Fruit fly (Drosophila melanogaster) whole organism, embryonic: ENCODE measurements around the gene Tpst.

Experiments
- Aef1 ChIP-seq: fragments of 200-800 bp; sonication (Bioruptor generic); IDR thresholded peaks from 3 replicates; pipeline ENCODE4 v1.3.6; 2022; ENCODE audit warnings: missing biosample characterization, missing genetic modification characterization
- Atf-2 ChIP-seq: fragments of 200-800 bp; sonication (Bioruptor generic); optimal IDR thresholded peaks from 2 replicates; lab custom pipeline; 2016; ENCODE audit warnings: missing biosample characterization, missing genetic modification characterization
- Bteb2 ChIP-seq: fragments of 200-800 bp; sonication (Bioruptor generic); optimal IDR thresholded peaks from 2 replicates; lab custom pipeline; 2016; ENCODE audit warnings: missing biosample characterization, missing genetic modification characterization
- CG14441 ChIP-seq: fragments of 200-800 bp; sonication (Bioruptor generic); IDR thresholded peaks from 2 replicates; pipeline ENCODE4 v1.3.6; 2022; ENCODE audit warnings: missing biosample characterization, missing genetic modification characterization
- CG14965 ChIP-seq: fragments of 200-800 bp; sonication (Bioruptor generic); optimal IDR thresholded peaks from 2 replicates; lab custom pipeline; 2016; ENCODE audit warnings: missing biosample characterization, missing genetic modification characterization, borderline replicate concordance
- CG15073 ChIP-seq: fragments of 200-800 bp; sonication (Bioruptor generic); optimal IDR thresholded peaks from 2 replicates; lab custom pipeline; 2016; ENCODE audit warnings: missing biosample characterization, missing genetic modification characterization
- CG15696 ChIP-seq: fragments of 200-800 bp; sonication (Bioruptor generic); optimal IDR thresholded peaks from 2 replicates; lab custom pipeline; 2019; ENCODE audit warnings: missing biosample characterization, mild to moderate bottlenecking, missing genetic modification characterization, moderate library complexity
- CG1647 ChIP-seq: fragments of 200-800 bp; sonication (Bioruptor generic); optimal IDR thresholded peaks from 3 replicates; lab custom pipeline; 2016; ENCODE audit warnings: missing biosample characterization, missing genetic modification characterization
- CG17612 ChIP-seq: fragments of 200-800 bp; sonication (Bioruptor generic); IDR thresholded peaks from 2 replicates; pipeline ENCODE4 v1.3.6; 2022; ENCODE audit warnings: missing biosample characterization, missing genetic modification characterization
- CG2120 ChIP-seq: fragments of 200-800 bp; sonication (Bioruptor generic); optimal IDR thresholded peaks from 3 replicates; lab custom pipeline; 2016; ENCODE audit warnings: missing biosample characterization, missing genetic modification characterization
- CG2678 ChIP-seq: fragments of 200-800 bp; sonication (Bioruptor generic); optimal IDR thresholded peaks from 3 replicates; lab custom pipeline; 2019; ENCODE audit warnings: missing biosample characterization, mild to moderate bottlenecking, missing genetic modification characterization, moderate library complexity
- CG30020 ChIP-seq: fragments of 200-800 bp; optimal IDR thresholded peaks from 2 replicates; lab custom pipeline; 2019; ENCODE audit warnings: missing biosample characterization, mild to moderate bottlenecking, missing genetic modification characterization, moderate library complexity
- CG3163 ChIP-seq: fragments of 200-800 bp; sonication (Bioruptor generic); optimal IDR thresholded peaks from 3 replicates; lab custom pipeline; 2016; ENCODE audit warnings: missing biosample characterization, missing genetic modification characterization
- CG3838 ChIP-seq: fragments of 200-800 bp; sonication (Bioruptor generic); optimal IDR thresholded peaks from 3 replicates; lab custom pipeline; 2016; ENCODE audit warnings: missing biosample characterization, missing genetic modification characterization
- CG4360 ChIP-seq: fragments of 200-800 bp; sonication (Bioruptor generic); IDR thresholded peaks from 2 replicates; pipeline ENCODE4 v1.3.6; 2022; ENCODE audit warnings: missing biosample characterization, missing genetic modification characterization
- CG43689 ChIP-seq: fragments of 200-800 bp; sonication (Bioruptor generic); IDR thresholded peaks from 2 replicates; pipeline ENCODE4 v1.3.6; 2022; ENCODE audit warnings: missing biosample characterization, missing genetic modification characterization
- CG6791 ChIP-seq: fragments of 200-800 bp; sonication (Bioruptor generic); IDR thresholded peaks from 3 replicates; pipeline ENCODE4 v1.3.6; 2022; ENCODE audit warnings: missing biosample characterization, missing genetic modification characterization; ENCODE audit not compliant: partially characterized antibody
- CG9437 ChIP-seq: fragments of 200-800 bp; sonication (Bioruptor generic); optimal IDR thresholded peaks from 2 replicates; lab custom pipeline; 2018; ENCODE audit warnings: missing biosample characterization, mild to moderate bottlenecking, missing genetic modification characterization
- CG9876 ChIP-seq: fragments of 200-800 bp; sonication (Bioruptor generic); optimal IDR thresholded peaks from 2 replicates; lab custom pipeline; 2016; ENCODE audit warnings: missing biosample characterization, missing genetic modification characterization
- CkIIα-i1 ChIP-seq: fragments of 200-800 bp; sonication (Bioruptor generic); IDR thresholded peaks from 2 replicates; pipeline ENCODE4 v1.3.6; 2022; ENCODE audit warnings: missing biosample characterization, missing genetic modification characterization
- Dek ChIP-seq: fragments of 200-800 bp; sonication (Bioruptor generic); optimal IDR thresholded peaks from 3 replicates; lab custom pipeline; 2019; ENCODE audit warnings: missing biosample characterization, mild to moderate bottlenecking, missing genetic modification characterization, moderate library complexity
- Dp ChIP-seq: fragments of 200-800 bp; sonication (Bioruptor generic); optimal IDR thresholded peaks from 2 replicates; lab custom pipeline; 2018; ENCODE audit warnings: missing biosample characterization, mild to moderate bottlenecking, missing genetic modification characterization, moderate library complexity
- E2f2 ChIP-seq: fragments of 200-800 bp; sonication (Bioruptor generic); IDR thresholded peaks from 2 replicates; pipeline ENCODE4 v1.3.6; 2022; ENCODE audit warnings: missing biosample characterization, missing genetic modification characterization
- HmgZ ChIP-seq: fragments of 200-800 bp; sonication (Bioruptor generic); optimal IDR thresholded peaks from 2 replicates; lab custom pipeline; 2018; ENCODE audit warnings: missing biosample characterization, mild to moderate bottlenecking, missing genetic modification characterization
- Kr ChIP-seq: fragments of 200-800 bp; sonication (Bioruptor generic); optimal IDR thresholded peaks from 2 replicates; lab custom pipeline; 2017; ENCODE audit warnings: missing biosample characterization, mild to moderate bottlenecking, missing genetic modification characterization
- MESR4 ChIP-seq: fragments of 200-800 bp; sonication (Bioruptor generic); optimal IDR thresholded peaks from 2 replicates; lab custom pipeline; 2018; ENCODE audit warnings: missing biosample characterization, mild to moderate bottlenecking, missing genetic modification characterization, moderate library complexity
- Opbp ChIP-seq: fragments of 200-800 bp; sonication (Bioruptor generic); IDR thresholded peaks from 3 replicates; pipeline ENCODE4 v1.3.6; 2022; ENCODE audit warnings: missing biosample characterization, missing genetic modification characterization; ENCODE audit not compliant: partially characterized antibody
- Ptx1 ChIP-seq: fragments of 200-800 bp; sonication (Bioruptor generic); IDR thresholded peaks from 2 replicates; pipeline ENCODE4 v1.3.6; 2022; ENCODE audit warnings: missing biosample characterization, missing genetic modification characterization
- Sin3A ChIP-seq: fragments of >200 bp; optimal IDR thresholded peaks from 2 replicates; lab custom pipeline; 2018
- Sox100B ChIP-seq: fragments of 200-800 bp; sonication (Bioruptor generic); optimal IDR thresholded peaks from 3 replicates; lab custom pipeline; 2018; ENCODE audit warnings: missing biosample characterization, mild to moderate bottlenecking, missing genetic modification characterization
- Spps ChIP-seq: fragments of 200-800 bp; sonication (Bioruptor generic); optimal IDR thresholded peaks from 2 replicates; lab custom pipeline; 2018; ENCODE audit warnings: missing biosample characterization, mild to moderate bottlenecking, missing genetic modification characterization
- Sry-β ChIP-seq: fragments of 200-800 bp; sonication (Bioruptor generic); optimal IDR thresholded peaks from 2 replicates; lab custom pipeline; 2018; ENCODE audit warnings: missing biosample characterization, mild to moderate bottlenecking, missing genetic modification characterization, moderate library complexity
- Ssrp ChIP-seq: fragments of 200-800 bp; sonication (Bioruptor generic); optimal IDR thresholded peaks from 2 replicates; lab custom pipeline; 2018; ENCODE audit warnings: missing biosample characterization, mild to moderate bottlenecking, missing genetic modification characterization, moderate library complexity
- Trl ChIP-seq, 3 experiments: fragments of >200 bp in 2 of 3; fragments of 200-800 bp in 1 of 3; sonication (Bioruptor generic) in 1 of 3; optimal IDR thresholded peaks; 2 replicates in 1 of 3; 3 replicates in 2 of 3; lab custom pipeline; 2016 to 2017; ENCODE audit warnings: missing biosample characterization in 1 of 3, missing genetic modification characterization in 1 of 3
- ato ChIP-seq: fragments of 200-800 bp; sonication (Bioruptor generic); IDR thresholded peaks from 2 replicates; pipeline ENCODE4 v1.3.6; 2022; ENCODE audit warnings: missing biosample characterization, missing genetic modification characterization; ENCODE audit not compliant: partially characterized antibody
- bbx ChIP-seq: fragments of 200-800 bp; sonication (Bioruptor generic); IDR thresholded peaks from 2 replicates; pipeline ENCODE4 v1.3.6; 2022; ENCODE audit warnings: missing biosample characterization, missing genetic modification characterization; ENCODE audit not compliant: partially characterized antibody
- cato ChIP-seq: fragments of 200-800 bp; sonication (Bioruptor generic); optimal IDR thresholded peaks from 2 replicates; lab custom pipeline; 2016; ENCODE audit warnings: missing biosample characterization, missing genetic modification characterization, borderline replicate concordance
- dmrt11E ChIP-seq: fragments of 200-800 bp; sonication (Bioruptor generic); optimal IDR thresholded peaks from 3 replicates; lab custom pipeline; 2018; ENCODE audit warnings: missing biosample characterization, mild to moderate bottlenecking, missing genetic modification characterization, moderate library complexity
- dysf ChIP-seq: fragments of 200-800 bp; sonication (Bioruptor generic); IDR thresholded peaks from 3 replicates; pipeline ENCODE4 v1.3.6; 2022; ENCODE audit warnings: missing biosample characterization, missing genetic modification characterization
- emc ChIP-seq: fragments of 200-800 bp; sonication (Bioruptor generic); optimal IDR thresholded peaks from 2 replicates; lab custom pipeline; 2016; ENCODE audit warnings: missing biosample characterization, missing genetic modification characterization
- gt ChIP-seq: fragments of 200-800 bp; sonication (Bioruptor generic); IDR thresholded peaks from 2 replicates; pipeline ENCODE4 v1.3.6; 2022; ENCODE audit warnings: missing biosample characterization, missing genetic modification characterization
- h ChIP-seq: fragments of >200 bp; optimal IDR thresholded peaks from 2 replicates; lab custom pipeline; 2017
- jumu ChIP-seq: fragments of 200-800 bp; sonication (Bioruptor generic); optimal IDR thresholded peaks from 3 replicates; lab custom pipeline; 2016; ENCODE audit warnings: missing biosample characterization, missing genetic modification characterization
- ken ChIP-seq: fragments of 200-800 bp; sonication (Bioruptor generic); IDR thresholded peaks from 3 replicates; pipeline ENCODE4 v1.3.6; 2022; ENCODE audit warnings: missing biosample characterization, missing genetic modification characterization
- mam ChIP-seq: fragments of 200-800 bp; sonication (Bioruptor generic); optimal IDR thresholded peaks from 3 replicates; lab custom pipeline; 2016; ENCODE audit warnings: missing biosample characterization, missing genetic modification characterization
- onecut ChIP-seq: fragments of 200-800 bp; sonication (Bioruptor generic); IDR thresholded peaks from 2 replicates; pipeline ENCODE4 v1.3.6; 2022; ENCODE audit warnings: missing biosample characterization, missing genetic modification characterization
- pzg ChIP-seq: fragments of 200-800 bp; sonication (Bioruptor generic); optimal IDR thresholded peaks from 3 replicates; lab custom pipeline; 2018; ENCODE audit warnings: missing biosample characterization, mild to moderate bottlenecking, missing genetic modification characterization, moderate library complexity
- sob ChIP-seq: fragments of 200-800 bp; sonication (Bioruptor generic); IDR thresholded peaks from 2 replicates; pipeline ENCODE4 v1.3.6; 2022; ENCODE audit warnings: missing biosample characterization, missing genetic modification characterization
- sqz ChIP-seq: fragments of 200-800 bp; sonication (Bioruptor generic); optimal IDR thresholded peaks from 3 replicates; lab custom pipeline; 2018; ENCODE audit warnings: missing biosample characterization, mild to moderate bottlenecking, missing genetic modification characterization
- tap ChIP-seq: fragments of 200-800 bp; optimal IDR thresholded peaks from 3 replicates; lab custom pipeline; 2019; ENCODE audit warnings: missing biosample characterization, mild to moderate bottlenecking, missing genetic modification characterization, moderate library complexity
- unc-4 ChIP-seq: fragments of 200-800 bp; sonication (Bioruptor generic); IDR thresholded peaks from 2 replicates; pipeline ENCODE4 v1.3.6; 2022; ENCODE audit warnings: missing biosample characterization, missing genetic modification characterization; ENCODE audit not compliant: partially characterized antibody
- wek ChIP-seq: fragments of 200-800 bp; sonication (Bioruptor generic); optimal IDR thresholded peaks from 3 replicates; lab custom pipeline; 2018; ENCODE audit warnings: missing biosample characterization, mild to moderate bottlenecking, missing genetic modification characterization, moderate library complexity

Gene Tpst

dm6 chrX:13611884-13612283, 48.3 kb downstream of the Tpst start, which contains the start of the genes Ndc80 and BthD (continued):
- TF ChIP-seq Ssrp (tag; lab: Kevin White, UChicago) (no peak), Trl (optimal IDR thresholded peaks at IDR 0.05; lab: Kevin White, UChicago) (no peak), Trl (GFP tag; optimal IDR thresholded peaks at IDR 0.05; lab: Kevin White, UChicago) (no peak), CG14441 (GFP tag; lab: Robert Waterston, UW) (no peak), tap (no peak), Dek (tag; lab: Kevin White, UChicago) (no peak), Sox100B (GFP tag; lab: Kevin White, UChicago) (no peak), ken (GFP tag; lab: Robert Waterston, UW) (no peak), dmrt11E (tag; lab: Kevin White, UChicago) (no peak), CG14965 (GFP tag; lab: Kevin White, UChicago) (no peak), E2f2 (peak; percentile 97), Bteb2 (GFP tag; lab: Kevin White, UChicago) (no peak), CG15696 (tag; lab: Kevin White, UChicago) (no peak), mam (GFP tag; lab: Kevin White, UChicago) (no peak), Atf-2 (GFP tag; lab: Kevin White, UChicago) (no peak), h (lab: Kevin White, UChicago) (no peak), unc-4 (GFP tag; lab: Robert Waterston, UW) (peak; percentile 66), onecut (GFP tag; lab: Robert Waterston, UW) (no peak), CG15073 (GFP tag; lab: Kevin White, UChicago) (no peak), CG3838 (no peak), CG1647 (GFP tag; lab: Kevin White, UChicago) (no peak), jumu (no peak), CG2120 (GFP tag; lab: Kevin White, UChicago) (no peak), CG9437 (GFP tag; lab: Kevin White, UChicago) (no peak), emc (GFP tag; lab: Kevin White, UChicago) (no peak), MESR4 (GFP tag; lab: Kevin White, UChicago) (peak; percentile 26), CG43689 (no peak), ato (GFP tag; lab: Robert Waterston, UW) (peak; percentile 57), CG4360 (no peak), Spps (tag; lab: Kevin White, UChicago) (no peak), HmgZ (peak; percentile 24), cato (GFP tag; lab: Kevin White, UChicago) (no peak), Opbp (GFP tag; lab: Robert Waterston, UW) (peak; percentile 59; the same call in 1 of the 3 replicates), dysf (no peak), CkIIα-i1 (no peak), Sin3A (peak; percentile 49), wek (GFP tag; lab: Kevin White, UChicago) (no peak), CG9876 (GFP tag; lab: Kevin White, UChicago) (no peak), Dp (GFP tag; lab: Kevin White, UChicago) (peak; percentile 94), gt (GFP tag; lab: Robert Waterston, UW) (no peak), CG2678 (tag; lab: Kevin White, UChicago) (no peak), Sry-β (no peak), CG3163 (GFP tag; lab: Kevin White, UChicago) (no peak), CG6791 (peak; percentile 48; the same call in 2 of the 3 replicates), pzg (GFP tag; lab: Kevin White, UChicago) (peak; percentile 85), Kr (GFP tag; lab: Kevin White, UChicago) (no peak), CG17612 (GFP tag; lab: Robert Waterston, UW) (no peak), Aef1 (GFP tag; lab: Robert Waterston, UW) (no peak), bbx (GFP tag; lab: Robert Waterston, UW) (peak; percentile 66), CG30020 (tag; lab: Kevin White, UChicago) (no peak), Ptx1 (GFP tag; lab: Robert Waterston, UW) (no peak), sqz (GFP tag; lab: Kevin White, UChicago) (no peak), sob (GFP tag; lab: Robert Waterston, UW) (no peak)
